Worm (Caenorhabditis elegans) whole organism, early embryonic: ENCODE data around the gene fbxa-30.

Source experiments
- B0310.2 ChIP-seq: sonication (generic microtip); optimal IDR thresholded peaks from 2 replicates; lab custom pipeline; 2016; ENCODE audit warnings: mild to moderate bottlenecking, missing genetic modification characterization, missing compliant biosample characterization
- F13C5.2 ChIP-seq: sonication (generic microtip); optimal IDR thresholded peaks from 2 replicates; lab custom pipeline; 2017; ENCODE audit warnings: mild to moderate bottlenecking, missing genetic modification characterization, inconsistent platforms, missing compliant biosample characterization
- aly-1 ChIP-seq: sonication (generic microtip); optimal IDR thresholded peaks from 2 replicates; lab custom pipeline; 2016; ENCODE audit warnings: missing genetic modification characterization, missing compliant biosample characterization
- ama-1 ChIP-seq: fragments of 150-350 bp; optimal IDR thresholded peaks from 2 replicates; lab custom pipeline; 2014
- ceh-13 ChIP-seq: fragments of 200-800 bp; sonication (Bioruptor generic); optimal IDR thresholded peaks from 2 replicates; lab custom pipeline; 2018; ENCODE audit warnings: mild to moderate bottlenecking, missing genetic modification characterization, missing compliant biosample characterization
- ceh-36 ChIP-seq: sonication (generic microtip); optimal IDR thresholded peaks from 2 replicates; lab custom pipeline; 2016; ENCODE audit warnings: missing genetic modification characterization, inconsistent platforms, missing compliant biosample characterization
- ets-7 ChIP-seq: sonication (generic microtip); optimal IDR thresholded peaks from 2 replicates; lab custom pipeline; 2016; ENCODE audit warnings: missing genotype, missing genetic modification characterization, missing compliant biosample characterization
- flt-1 ChIP-seq: fragments of 200-800 bp; sonication (Bioruptor generic); IDR thresholded peaks from 2 replicates; pipeline ENCODE4 v1.3.6; 2022; ENCODE audit warnings: missing genetic modification characterization, missing compliant biosample characterization
- hmbx-1 ChIP-seq: sonication (generic microtip); optimal IDR thresholded peaks from 2 replicates; lab custom pipeline; 2016; ENCODE audit warnings: mild to moderate bottlenecking, missing genetic modification characterization, missing compliant biosample characterization
- hmg-4 ChIP-seq: fragments of 200-800 bp; sonication (Bioruptor generic); optimal IDR thresholded peaks from 2 replicates; lab custom pipeline; 2018; ENCODE audit warnings: mild to moderate bottlenecking, missing genetic modification characterization, missing compliant biosample characterization
- hnd-1 ChIP-seq: sonication (generic microtip); optimal IDR thresholded peaks from 2 replicates; lab custom pipeline; 2016; ENCODE audit warnings: missing genetic modification characterization, missing compliant biosample characterization
- pes-1 ChIP-seq: fragments of 200-800 bp; sonication (Bioruptor generic); IDR thresholded peaks from 2 replicates; pipeline ENCODE4 v1.3.6; 2022; ENCODE audit warnings: missing genetic modification reagents, missing genetic modification characterization, missing compliant biosample characterization
- scrt-1 ChIP-seq: fragments of 200-800 bp; sonication (Bioruptor generic); IDR thresholded peaks from 2 replicates; pipeline ENCODE4 v1.3.6; 2022; ENCODE audit warnings: missing genetic modification characterization, missing compliant biosample characterization
- sea-1 ChIP-seq: fragments of 200-800 bp; sonication (Bioruptor generic); conservative IDR thresholded peaks from 2 replicates; pipeline ENCODE4 v1.3.6; 2022; ENCODE audit warnings: missing genetic modification characterization, missing compliant biosample characterization
- tbx-11 ChIP-seq: fragments of 200-800 bp; sonication (Bioruptor generic); IDR thresholded peaks from 2 replicates; pipeline ENCODE4 v1.3.6; 2022; ENCODE audit warnings: missing genetic modification characterization, missing compliant biosample characterization
- tbx-37 ChIP-seq: fragments of 200-800 bp; sonication (Bioruptor generic); conservative IDR thresholded peaks from 2 replicates; pipeline ENCODE4 v1.3.6; 2022; ENCODE audit warnings: missing genetic modification reagents, missing genetic modification characterization, missing compliant biosample characterization
- tra-4 ChIP-seq: sonication (generic microtip); optimal IDR thresholded peaks from 2 replicates; lab custom pipeline; 2017; ENCODE audit warnings: missing genetic modification characterization, missing compliant biosample characterization

Gene fbxa-30

DNA sequence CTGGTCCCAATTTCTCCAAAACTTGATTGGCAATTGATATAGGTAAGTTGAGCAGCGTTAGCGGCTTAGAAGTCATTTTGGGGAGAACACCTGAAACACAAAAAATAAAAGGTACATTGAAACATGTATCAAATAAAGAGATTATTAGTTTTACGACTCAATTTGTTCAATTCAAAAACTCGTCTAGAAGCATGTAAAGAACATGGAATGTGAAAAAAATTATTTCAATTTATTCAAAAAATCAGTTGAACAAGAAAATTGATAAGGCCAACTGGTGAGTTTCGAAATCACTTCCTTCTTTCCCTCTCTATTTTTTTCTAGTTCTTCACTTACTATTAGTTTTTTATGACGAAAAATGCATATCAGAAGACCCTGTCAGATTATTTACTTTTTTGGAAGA, at the start of gene fbxa-30:
fbxa-30 (minus strand) TSS at position 101 of the 400 bp plus-strand sequence.
- TF ChIP-seq scrt-1 (GFP tag; lab: Robert Waterston, UW), result no peak
- TF ChIP-seq flt-1 (GFP tag; lab: Robert Waterston, UW), result no peak
- no peak for TF ChIP-seq ceh-36 (tag; lab: Kevin White, UChicago)
- TF ChIP-seq tra-4 (tag; lab: Kevin White, UChicago), result no peak
- no peak for TF ChIP-seq tbx-37 (GFP tag; lab: Robert Waterston, UW)
- TF ChIP-seq ama-1 (lab: Kevin White, UChicago), result no peak
- TF ChIP-seq F13C5.2, result no peak
- TF ChIP-seq hmbx-1 (tag; lab: Kevin White, UChicago), result no peak

ce11 chrIII:1324513-1324912, 49.1 kb upstream of the fbxa-30 start, which contains the start of gene fbxa-14:
Gene fbxa-14 (minus strand): TSS chrIII:1324613.
- TF ChIP-seq B0310.2 (tag; lab: Kevin White, UChicago) (no peak), hmbx-1 (tag; lab: Kevin White, UChicago) (no peak)

ce11 chrIII:1323555-1323954, 48.1 kb upstream of the fbxa-30 start:
- no peak for TF ChIP-seq hmbx-1 (tag; lab: Kevin White, UChicago)
- TF ChIP-seq ets-7, result no peak
- TF ChIP-seq hmg-4 (GFP tag; lab: Kevin White, UChicago), result no peak
- no peak for TF ChIP-seq tra-4 (tag; lab: Kevin White, UChicago)
- no peak for TF ChIP-seq B0310.2 (tag; lab: Kevin White, UChicago)
- no peak for TF ChIP-seq ceh-13 (GFP tag; lab: Kevin White, UChicago)
- TF ChIP-seq sea-1 (GFP tag; lab: Robert Waterston, UW), result no peak
- no peak for TF ChIP-seq F13C5.2
- TF ChIP-seq ceh-36 (tag; lab: Kevin White, UChicago), result no peak
- TF ChIP-seq flt-1 (GFP tag; lab: Robert Waterston, UW), result no peak
- no peak for TF ChIP-seq scrt-1 (GFP tag; lab: Robert Waterston, UW)
- TF ChIP-seq pes-1 (GFP tag; lab: Robert Waterston, UW), result no peak
- TF ChIP-seq ama-1 (lab: Kevin White, UChicago), result no peak
- TF ChIP-seq tbx-11 (GFP tag; lab: Robert Waterston, UW), result no peak
- no peak for TF ChIP-seq aly-1 (tag; lab: Kevin White, UChicago)
- TF ChIP-seq tbx-37 (GFP tag; lab: Robert Waterston, UW), result no peak

ce11 chrIII:1321561-1321960, 46.1 kb upstream of the fbxa-30 start, which contains the start of gene fbxa-15:
Gene fbxa-15 (minus strand): TSS chrIII:1321661.
- no peak for TF ChIP-seq ets-7
- TF ChIP-seq hnd-1 (tag; lab: Kevin White, UChicago), result no peak
- TF ChIP-seq hmbx-1 (tag; lab: Kevin White, UChicago), result no peak
- no peak for TF ChIP-seq aly-1 (tag; lab: Kevin White, UChicago)
- TF ChIP-seq tbx-37 (GFP tag; lab: Robert Waterston, UW), result no peak
- no peak for TF ChIP-seq ceh-13 (GFP tag; lab: Kevin White, UChicago)
- TF ChIP-seq B0310.2 (tag; lab: Kevin White, UChicago), result no peak
- TF ChIP-seq flt-1 (GFP tag; lab: Robert Waterston, UW), result no peak
- TF ChIP-seq scrt-1 (GFP tag; lab: Robert Waterston, UW), result no peak
- TF ChIP-seq sea-1 (GFP tag; lab: Robert Waterston, UW), result no peak
- no peak for TF ChIP-seq pes-1 (GFP tag; lab: Robert Waterston, UW)
- TF ChIP-seq ama-1 (lab: Kevin White, UChicago), result no peak
- TF ChIP-seq hmg-4 (GFP tag; lab: Kevin White, UChicago), result no peak
- no peak for TF ChIP-seq ceh-36 (tag; lab: Kevin White, UChicago)
- no peak for TF ChIP-seq F13C5.2
- no peak for TF ChIP-seq tra-4 (tag; lab: Kevin White, UChicago)
- no peak for TF ChIP-seq tbx-11 (GFP tag; lab: Robert Waterston, UW)

DNA sequence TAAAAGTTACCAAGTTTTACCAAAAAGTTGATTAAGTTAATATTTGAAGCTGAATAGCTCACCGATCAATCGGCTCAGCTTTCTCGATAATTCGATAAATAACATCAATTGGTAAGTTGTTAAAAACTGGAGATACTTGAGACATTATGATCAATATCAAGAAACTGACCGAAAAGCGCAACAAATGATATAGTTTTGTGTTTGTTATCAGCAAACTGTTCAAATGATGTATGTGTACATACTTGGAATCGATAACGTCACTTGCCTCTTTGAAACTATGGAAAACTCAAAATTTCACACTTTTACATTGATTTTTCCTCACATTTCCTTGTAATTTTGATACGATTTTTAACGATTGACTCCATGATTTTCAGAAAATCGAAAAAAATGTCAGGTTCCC, 39.6 kb upstream of the fbxa-30 start, which contains the start of the genes fbxa-80 and fbxa-19:
fbxa-80 (minus strand) TSS at position 173 of the 400 bp plus-strand sequence.
fbxa-19 (plus strand) TSS at position 364 of the 400 bp plus-strand sequence.
- TF ChIP-seq hmbx-1 (tag; lab: Kevin White, UChicago) (no peak), pes-1 (GFP tag; lab: Robert Waterston, UW) (no peak), tra-4 (tag; lab: Kevin White, UChicago) (no peak), flt-1 (GFP tag; lab: Robert Waterston, UW) (no peak), ama-1 (lab: Kevin White, UChicago) (no peak), B0310.2 (tag; lab: Kevin White, UChicago) (no peak)

DNA sequence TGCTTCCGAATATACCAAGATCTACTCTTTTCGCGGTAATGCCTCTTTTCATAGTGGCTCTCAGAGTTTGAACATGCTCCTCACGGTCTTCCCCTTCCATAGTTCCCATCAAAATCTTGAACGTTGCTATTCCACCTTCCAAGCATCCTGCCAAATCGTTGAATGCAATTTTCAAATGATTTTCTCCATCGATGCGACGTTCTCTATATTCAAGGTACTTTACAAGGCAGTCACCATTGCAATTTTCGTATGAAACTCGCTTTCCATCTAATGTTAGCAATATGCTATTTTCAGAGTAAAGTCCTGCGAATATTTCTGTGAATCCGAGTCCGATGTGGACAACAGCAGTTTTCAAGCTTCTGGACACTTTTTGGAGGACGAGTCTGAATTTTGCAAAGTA, 38.9 kb upstream of the fbxa-30 start:
- TF ChIP-seq aly-1 (tag; lab: Kevin White, UChicago), result no peak
- TF ChIP-seq scrt-1 (GFP tag; lab: Robert Waterston, UW), result no peak
- TF ChIP-seq B0310.2 (tag; lab: Kevin White, UChicago), result no peak
- TF ChIP-seq ama-1 (lab: Kevin White, UChicago), result no peak
- TF ChIP-seq hmbx-1 (tag; lab: Kevin White, UChicago), result no peak
- TF ChIP-seq hnd-1 (tag; lab: Kevin White, UChicago), result no peak
- no peak for TF ChIP-seq ceh-13 (GFP tag; lab: Kevin White, UChicago)
- TF ChIP-seq ets-7, result no peak
- no peak for TF ChIP-seq pes-1 (GFP tag; lab: Robert Waterston, UW)
- TF ChIP-seq sea-1 (GFP tag; lab: Robert Waterston, UW), result no peak
- TF ChIP-seq tbx-37 (GFP tag; lab: Robert Waterston, UW), result no peak
- TF ChIP-seq F13C5.2, result no peak
- TF ChIP-seq tbx-11 (GFP tag; lab: Robert Waterston, UW), result no peak
- no peak for TF ChIP-seq flt-1 (GFP tag; lab: Robert Waterston, UW)
- no peak for TF ChIP-seq hmg-4 (GFP tag; lab: Kevin White, UChicago)

ce11 chrIII:1311367-1311766, 36.0 kb upstream of the fbxa-30 start:
- TF ChIP-seq ceh-13 (GFP tag; lab: Kevin White, UChicago) (no peak), ceh-36 (tag; lab: Kevin White, UChicago) (no peak), scrt-1 (GFP tag; lab: Robert Waterston, UW) (no peak), tra-4 (tag; lab: Kevin White, UChicago) (no peak), ama-1 (lab: Kevin White, UChicago) (no peak), tbx-11 (GFP tag; lab: Robert Waterston, UW) (no peak), ets-7 (no peak), F13C5.2 (no peak), B0310.2 (tag; lab: Kevin White, UChicago) (no peak), hnd-1 (tag; lab: Kevin White, UChicago) (no peak), sea-1 (GFP tag; lab: Robert Waterston, UW) (no peak), flt-1 (GFP tag; lab: Robert Waterston, UW) (no peak), hmg-4 (GFP tag; lab: Kevin White, UChicago) (no peak), tbx-37 (GFP tag; lab: Robert Waterston, UW) (no peak), pes-1 (GFP tag; lab: Robert Waterston, UW) (no peak), hmbx-1 (tag; lab: Kevin White, UChicago) (no peak), aly-1 (tag; lab: Kevin White, UChicago) (no peak)
